Worm (Caenorhabditis elegans) whole organism, L3 larva: ENCODE measurements around the gene mdt-4.

Experiments used
- ZK546.5 ChIP-seq: sonication (generic microtip); optimal IDR thresholded peaks from 2 replicates; lab custom pipeline; 2017; ENCODE audit warnings: missing biosample characterization, missing genetic modification characterization
- aly-2 ChIP-seq: fragments of 150-350 bp; optimal IDR thresholded peaks from 2 replicates; lab custom pipeline; 2014; ENCODE audit warnings: missing biosample characterization, missing genetic modification characterization
- ama-1 ChIP-seq: fragments of 150-350 bp; optimal IDR thresholded peaks from 2 replicates; lab custom pipeline; 2018
- ceh-28 ChIP-seq: fragments of 150-350 bp; optimal IDR thresholded peaks from 2 replicates; lab custom pipeline; 2014; ENCODE audit warnings: missing biosample characterization, missing genetic modification reagents, missing genetic modification characterization
- ceh-82 ChIP-seq: fragments of 150-350 bp; optimal IDR thresholded peaks from 2 replicates; lab custom pipeline; 2014; ENCODE audit warnings: missing biosample characterization, missing genetic modification characterization
- ceh-9 ChIP-seq: sonication (generic microtip); optimal IDR thresholded peaks from 2 replicates; lab custom pipeline; 2018; ENCODE audit warnings: missing biosample characterization, missing genetic modification characterization
- daf-12 ChIP-seq: fragments of 150-350 bp; optimal IDR thresholded peaks from 2 replicates; lab custom pipeline; 2014; ENCODE audit warnings: missing biosample characterization, missing genetic modification reagents, missing genetic modification characterization
- elt-2 ChIP-seq: sonication (generic microtip); optimal IDR thresholded peaks from 2 replicates; lab custom pipeline; 2016; ENCODE audit warnings: missing genetic modification reagents, mild to moderate bottlenecking, missing genetic modification characterization, missing compliant biosample characterization
- elt-3 ChIP-seq, 3 experiments: fragments of 150-350 bp in 1 of 3; sonication (generic microtip) in 2 of 3; optimal IDR thresholded peaks; 2 replicates in 2 of 3; 4 replicates in 1 of 3; lab custom pipeline; 2014 to 2017; ENCODE audit warnings: missing biosample characterization in 3 of 3, missing genetic modification characterization in 3 of 3
- eor-1 ChIP-seq, 2 experiments: fragments of 150-350 bp; optimal IDR thresholded peaks; 2 replicates each; lab custom pipeline; 2014 to 2018; ENCODE audit warnings: missing biosample characterization in 2 of 2, missing genetic modification characterization in 2 of 2
- fkh-10 ChIP-seq: sonication (generic microtip); optimal IDR thresholded peaks from 2 replicates; lab custom pipeline; 2017; ENCODE audit warnings: missing biosample characterization, missing genetic modification reagents, missing genetic modification characterization
- fkh-2 ChIP-seq: fragments of 150-350 bp; optimal IDR thresholded peaks from 2 replicates; lab custom pipeline; 2014; ENCODE audit warnings: missing biosample characterization, missing genetic modification reagents, missing genetic modification characterization
- fos-1 ChIP-seq: fragments of 150-350 bp; optimal IDR thresholded peaks from 2 replicates; lab custom pipeline; 2014; ENCODE audit warnings: missing biosample characterization, missing genetic modification characterization
- hmg-11 ChIP-seq: sonication (generic microtip); optimal IDR thresholded peaks from 2 replicates; lab custom pipeline; 2016; ENCODE audit warnings: missing genetic modification characterization, missing compliant biosample characterization
- lin-15B ChIP-seq: fragments of 150-350 bp; optimal IDR thresholded peaks from 2 replicates; lab custom pipeline; 2014; ENCODE audit warnings: missing biosample characterization, missing genetic modification characterization
- lin-39 ChIP-seq: fragments of 150-350 bp; optimal IDR thresholded peaks from 2 replicates; lab custom pipeline; 2018; ENCODE audit warnings: missing biosample characterization, missing genetic modification reagents, missing genetic modification characterization
- lsy-12 ChIP-seq: sonication (generic microtip); optimal IDR thresholded peaks from 2 replicates; lab custom pipeline; 2016; ENCODE audit warnings: mild to moderate bottlenecking, missing genetic modification characterization, missing compliant biosample characterization
- nfya-1 ChIP-seq: sonication (generic microtip); optimal IDR thresholded peaks from 2 replicates; lab custom pipeline; 2017; ENCODE audit warnings: missing genetic modification characterization, mild to moderate bottlenecking, missing compliant biosample characterization, antibody characterized with exemption, moderate library complexity; ENCODE audit not compliant: insufficient read depth
- nhr-11 ChIP-seq: fragments of 150-350 bp; optimal IDR thresholded peaks from 2 replicates; lab custom pipeline; 2014; ENCODE audit warnings: missing biosample characterization, missing genetic modification characterization
- nhr-12 ChIP-seq: fragments of 150-350 bp; optimal IDR thresholded peaks from 2 replicates; lab custom pipeline; 2014; ENCODE audit warnings: missing biosample characterization, missing genetic modification characterization
- nhr-25 ChIP-seq: sonication (generic microtip); optimal IDR thresholded peaks from 2 replicates; lab custom pipeline; 2017; ENCODE audit warnings: missing biosample characterization, missing genetic modification characterization
- nhr-28 ChIP-seq: fragments of 150-350 bp; optimal IDR thresholded peaks from 2 replicates; lab custom pipeline; 2014; ENCODE audit warnings: missing biosample characterization, missing genetic modification characterization
- nhr-43 ChIP-seq: sonication (generic microtip); optimal IDR thresholded peaks from 2 replicates; lab custom pipeline; 2016; ENCODE audit warnings: mild to moderate bottlenecking, missing genetic modification characterization, missing compliant biosample characterization; ENCODE audit not compliant: poor library complexity, severe bottlenecking
- nhr-67 ChIP-seq: fragments of 150-350 bp; optimal IDR thresholded peaks from 2 replicates; lab custom pipeline; 2014; ENCODE audit warnings: missing biosample characterization, missing genetic modification characterization
- nhr-76 ChIP-seq: fragments of 150-350 bp; sonication (generic microtip); optimal IDR thresholded peaks from 5 replicates; lab custom pipeline; 2014; ENCODE audit warnings: missing biosample characterization, missing genetic modification characterization
- nhr-77 ChIP-seq: fragments of 150-350 bp; optimal IDR thresholded peaks from 2 replicates; lab custom pipeline; 2014; ENCODE audit warnings: missing biosample characterization, missing genetic modification characterization
- pha-4 ChIP-seq: fragments of 150-350 bp; optimal IDR thresholded peaks from 2 replicates; lab custom pipeline; 2014; ENCODE audit warnings: missing biosample characterization, missing genetic modification reagents, missing genetic modification characterization
- pqm-1 ChIP-seq: fragments of 150-350 bp; optimal IDR thresholded peaks from 2 replicates; lab custom pipeline; 2017; ENCODE audit warnings: missing biosample characterization, missing genetic modification characterization, inconsistent platforms
- sea-2 ChIP-seq: fragments of 150-350 bp; sonication (generic microtip); optimal IDR thresholded peaks from 4 replicates; lab custom pipeline; 2014; ENCODE audit warnings: missing biosample characterization, missing genetic modification reagents, missing genetic modification characterization
- skn-1 ChIP-seq: fragments of 150-350 bp; optimal IDR thresholded peaks from 2 replicates; lab custom pipeline; 2014; ENCODE audit warnings: missing biosample characterization, missing genetic modification characterization
- snpc-4 ChIP-seq: fragments of 150-350 bp; optimal IDR thresholded peaks from 2 replicates; lab custom pipeline; 2014; ENCODE audit warnings: missing biosample characterization, missing genetic modification characterization
- tbx-2 ChIP-seq: sonication (generic microtip); optimal IDR thresholded peaks from 2 replicates; lab custom pipeline; 2016; ENCODE audit warnings: mild to moderate bottlenecking, missing genetic modification characterization, missing compliant biosample characterization
- unc-39 ChIP-seq: sonication (generic microtip); optimal IDR thresholded peaks from 4 replicates; lab custom pipeline; 2017; ENCODE audit warnings: missing biosample characterization, missing genetic modification characterization
- unc-62 ChIP-seq: fragments of 150-350 bp; sonication (generic microtip); optimal IDR thresholded peaks from 4 replicates; lab custom pipeline; 2014; ENCODE audit warnings: missing biosample characterization, missing genetic modification reagents, missing genetic modification characterization
- zag-1 ChIP-seq: fragments of 150-350 bp; optimal IDR thresholded peaks from 2 replicates; lab custom pipeline; 2014; ENCODE audit warnings: missing biosample characterization, missing genetic modification characterization
- ztf-11 ChIP-seq: fragments of 150-350 bp; optimal IDR thresholded peaks from 2 replicates; lab custom pipeline; 2014; ENCODE audit warnings: missing biosample characterization, missing genetic modification characterization
- ztf-4 ChIP-seq: fragments of 150-350 bp; optimal IDR thresholded peaks from 2 replicates; lab custom pipeline; 2014; ENCODE audit warnings: missing biosample characterization, missing genetic modification characterization

mdt-4 gene

DNA sequence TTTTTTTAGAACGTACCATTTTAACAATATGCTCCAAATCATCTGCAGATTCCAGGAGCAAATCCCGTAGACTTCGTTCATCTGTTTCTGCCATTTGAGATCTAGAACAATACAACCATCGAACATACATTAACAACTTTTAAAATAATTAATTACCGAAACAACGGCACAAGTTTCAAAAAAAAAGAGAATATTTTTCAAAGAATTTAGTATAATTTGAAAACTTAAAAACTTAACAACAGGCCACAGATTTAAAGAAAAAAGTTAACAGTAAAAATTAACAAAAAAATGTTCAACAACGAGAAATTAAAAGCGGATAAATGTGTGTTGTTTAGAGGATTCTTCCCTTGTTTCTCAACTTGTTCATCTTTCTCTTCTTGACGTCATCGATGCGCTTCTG is at the start of gene mdt-4:
mdt-4 (minus strand) TSS at position 101 of the 400 bp plus-strand sequence.
- TF ChIP-seq hmg-11 = no peak
- TF ChIP-seq daf-12 (tag; lab: Kevin White, UChicago) = no peak
- TF ChIP-seq tbx-2 (tag; lab: Kevin White, UChicago) = no peak
- TF ChIP-seq nhr-76 = no peak
- TF ChIP-seq nhr-12 (tag; lab: Kevin White, UChicago) = no peak
- TF ChIP-seq ztf-4 (tag; lab: Kevin White, UChicago) = no peak
- TF ChIP-seq fos-1 (tag; lab: Kevin White, UChicago) = no peak
- no peak for TF ChIP-seq nhr-25
- TF ChIP-seq zag-1 = no peak
- TF ChIP-seq nhr-77 = no peak
- no peak for TF ChIP-seq eor-1 (tag; optimal IDR thresholded peaks at IDR 0.05; lab: Kevin White, UChicago)
- no peak for TF ChIP-seq ama-1 (lab: Kevin White, UChicago)
- TF ChIP-seq fkh-2 (tag; lab: Kevin White, UChicago) = no peak
- no peak for TF ChIP-seq nfya-1 (tag; lab: Kevin White, UChicago)
- TF ChIP-seq sea-2 (GFP tag; lab: Kevin White, UChicago) = no peak
- no peak for TF ChIP-seq ztf-11
- no peak for TF ChIP-seq skn-1 (tag; lab: Kevin White, UChicago)
- no peak for TF ChIP-seq elt-3 (tag; optimal IDR thresholded peaks at IDR 0.05; lab: Kevin White, UChicago)

DNA sequence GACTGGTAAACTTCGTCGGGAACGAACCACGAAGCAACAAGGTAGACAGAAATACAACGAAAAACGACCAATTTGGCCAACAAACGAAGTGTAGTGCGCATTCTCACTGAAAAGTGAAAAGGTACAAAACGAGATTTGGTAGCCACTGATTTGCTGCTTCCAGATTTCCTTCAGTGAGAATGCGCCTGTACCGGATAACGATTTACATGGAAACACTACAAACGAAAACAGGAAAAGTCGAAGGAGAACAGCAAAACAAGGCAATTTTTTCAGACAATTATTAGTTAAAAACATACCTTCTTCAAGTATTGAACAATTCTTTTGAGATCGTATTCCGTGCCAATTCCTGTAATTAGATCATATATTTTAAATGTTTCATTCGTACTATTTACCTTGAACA is 49.2 kb upstream of the mdt-4 start, which contains the start of gene pigb-1:
pigb-1 (minus strand) TSS at position 101 of the 400 bp plus-strand sequence.
- TF ChIP-seq unc-39 (no peak), ama-1 (lab: Kevin White, UChicago) (no peak), nhr-25 (no peak), nhr-77 (no peak), ztf-4 (tag; lab: Kevin White, UChicago) (no peak), nhr-76 (no peak), pha-4 (tag; lab: Kevin White, UChicago) (no peak), ZK546.5 (tag; lab: Kevin White, UChicago) (no peak), ceh-82 (no peak), snpc-4 (tag; lab: Kevin White, UChicago) (no peak), lin-39 (tag; lab: Kevin White, UChicago) (no peak), elt-2 (tag; lab: Kevin White, UChicago) (no peak), fkh-10 (no peak), lsy-12 (tag; lab: Kevin White, UChicago) (no peak), pqm-1 (tag; lab: Kevin White, UChicago) (no peak), ceh-28 (no peak), aly-2 (no peak), ceh-9 (tag; lab: Kevin White, UChicago) (no peak), lin-15B (tag; lab: Kevin White, UChicago) (no peak), hmg-11 (no peak)

- TF ChIP-seq ceh-82 (no peak), unc-39 (no peak), zag-1 (no peak), nhr-11 (tag; lab: Kevin White, UChicago) (no peak), lsy-12 (tag; lab: Kevin White, UChicago) (no peak), lin-39 (tag; lab: Kevin White, UChicago) (no peak), nhr-25 (no peak), ceh-9 (tag; lab: Kevin White, UChicago) (no peak), nhr-77 (no peak), nhr-28 (tag; lab: Kevin White, UChicago) (no peak), nhr-67 (no peak), nhr-43 (no peak), fkh-2 (tag; lab: Kevin White, UChicago) (no peak), fkh-10 (no peak), ama-1 (lab: Kevin White, UChicago) (no peak), nhr-76 (no peak), ztf-4 (tag; lab: Kevin White, UChicago) (no peak)
- TF ChIP-seq, all 47 proteins: peak for 0
Observed at ce11 chrII:4989802-4990201, 46.1 kb upstream of the mdt-4 start, which contains the start of gene T27F7.12. Gene T27F7.12 (plus strand): TSS chrII:4990102.

DNA sequence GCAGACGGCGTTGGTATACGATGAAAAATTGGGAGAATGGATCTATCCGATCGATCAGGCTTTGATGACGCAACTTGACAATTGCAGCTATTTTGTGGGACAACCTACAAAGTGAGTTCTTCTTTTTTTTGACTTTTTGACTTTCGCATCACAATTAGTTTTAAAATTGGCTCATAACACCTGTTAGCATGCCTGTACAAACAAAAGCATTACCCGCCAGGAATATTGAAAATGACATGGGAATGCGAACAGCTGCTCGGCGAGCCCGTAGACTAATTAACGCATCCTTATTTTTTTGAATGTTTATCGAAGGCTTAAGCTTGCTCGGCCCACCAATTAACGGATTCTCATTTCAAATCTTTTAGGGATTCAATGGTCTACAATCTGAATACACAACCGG is 43.5 kb upstream of the mdt-4 start:
- TF ChIP-seq elt-2 (tag; lab: Kevin White, UChicago) = no peak
- TF ChIP-seq unc-62 (GFP tag; lab: Kevin White, UChicago) = no peak
- TF ChIP-seq ceh-82 = no peak
- no peak for TF ChIP-seq ceh-9 (tag; lab: Kevin White, UChicago)
